Worm (Caenorhabditis elegans) whole organism, midembryonic: Measurements from ENCODE around the gene nucb-1.

Source experiments
- T22C8.4 ChIP-seq: fragments of 200-800 bp; sonication (Bioruptor generic); IDR thresholded peaks from 2 replicates; pipeline ENCODE4 v1.3.6; 2022; ENCODE audit warnings: missing genetic modification characterization, missing compliant biosample characterization
- flt-1 ChIP-seq: fragments of 200-800 bp; sonication (Bioruptor generic); IDR thresholded peaks from 2 replicates; pipeline ENCODE4 v1.3.6; 2022; ENCODE audit warnings: missing genetic modification characterization, missing compliant biosample characterization
- med-1 ChIP-seq: sonication (generic microtip); optimal IDR thresholded peaks from 2 replicates; lab custom pipeline; 2017; ENCODE audit warnings: missing genetic modification characterization, mild to moderate bottlenecking, missing compliant biosample characterization, antibody characterized with exemption, missing genetic modification reagents; ENCODE audit not compliant: insufficient read depth
- ref-1 ChIP-seq: fragments of 200-800 bp; sonication (Bioruptor generic); conservative IDR thresholded peaks from 2 replicates; pipeline ENCODE4 v1.3.6; 2022; ENCODE audit warnings: missing genetic modification reagents, missing genetic modification characterization, missing compliant biosample characterization
- tab-1 ChIP-seq: fragments of 200-800 bp; sonication (Bioruptor generic); IDR thresholded peaks from 2 replicates; pipeline ENCODE4 v1.3.6; 2022; ENCODE audit warnings: missing genetic modification characterization, missing compliant biosample characterization
- ztf-29 ChIP-seq: fragments of 200-800 bp; sonication (Bioruptor generic); IDR thresholded peaks from 2 replicates; pipeline ENCODE4 v1.3.6; 2022; ENCODE audit warnings: missing genetic modification reagents, missing genetic modification characterization, missing compliant biosample characterization

ce11 chrX:10215429-10215828 is 17.9 kb downstream of the nucb-1 start, which contains the start of gene F44A6.4:
- TF ChIP-seq ztf-29 (GFP tag; lab: Robert Waterston, UW) (no peak), tab-1 (GFP tag; lab: Robert Waterston, UW) (no peak), ref-1 (GFP tag; lab: Robert Waterston, UW) (no peak), flt-1 (GFP tag; lab: Robert Waterston, UW) (no peak), med-1 (no peak), T22C8.4 (GFP tag; lab: Robert Waterston, UW) (0 out of 2 replicates have a peak, but pooled peaks have one; percentile 37)
